Fruit fly (Drosophila melanogaster) whole organism: Measurements from ENCODE around the gene GlcAT-P.

Source experiments
- EcR ChIP-seq, 2 experiments: fragments of >200 bp; optimal IDR thresholded peaks; 2 replicates each; lab custom pipeline; 2017; ENCODE audit warnings: missing biosample characterization in 2 of 2, missing genetic modification characterization in 2 of 2, missing genetic modification reagents in 2 of 2
- pan ChIP-seq: fragments of >200 bp; optimal IDR thresholded peaks from 2 replicates; lab custom pipeline; 2017
- psq ChIP-seq: fragments of >200 bp; optimal IDR thresholded peaks from 2 replicates; lab custom pipeline; 2017

- no peak for TF ChIP-seq EcR (GFP tag; optimal IDR thresholded peaks at IDR 0.05; lab: Kevin White, UChicago)
- TF ChIP-seq psq (lab: Kevin White, UChicago), result no peak
- no peak for TF ChIP-seq pan (lab: Kevin White, UChicago)
Measured at dm6 chr3L:11239191-11239641, 41.9 kb upstream of the GlcAT-P start.
